Worm (Caenorhabditis elegans): ENCODE results near the gene clec-51.

DNA sequence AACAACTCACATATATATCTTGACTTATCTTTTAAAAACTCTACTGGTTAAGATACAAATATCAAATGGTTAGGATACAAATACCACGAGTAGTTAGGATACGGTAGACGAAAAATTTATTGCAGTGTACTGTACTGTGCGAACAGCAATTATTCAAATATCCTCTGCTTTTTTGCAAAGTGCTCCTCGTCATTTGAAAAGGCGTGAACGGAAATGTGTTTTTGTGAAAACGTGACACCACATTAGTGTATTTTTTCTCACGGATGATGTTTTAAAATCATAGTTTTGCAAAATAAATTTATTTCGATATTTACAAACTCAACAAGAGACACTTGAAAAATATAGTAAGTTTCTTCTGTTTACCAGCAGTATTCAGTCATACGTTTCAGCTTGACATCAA, 44.8 kb downstream of the clec-51 start, which contains the start of gene F42G8.8:
- TF ChIP-seq nhr-23 (tag; optimal IDR thresholded peaks at IDR 0.05) (no peak), lin-15B (tag; optimal IDR thresholded peaks at IDR 0.05) (no peak), egl-27 (tag; optimal IDR thresholded peaks at IDR 0.05) (no peak), mdl-1 (tag; optimal IDR thresholded peaks at IDR 0.05) (no peak), skn-1 (tag; optimal IDR thresholded peaks at IDR 0.05) (no peak), nhr-11 (tag; optimal IDR thresholded peaks at IDR 0.05) (no peak), mml-1 (tag; optimal IDR thresholded peaks at IDR 0.05) (no peak), nhr-77 (tag; optimal IDR thresholded peaks at IDR 0.05) (no peak)
